Worm (Caenorhabditis elegans): Measurements from ENCODE around the gene F25B3.2.

Gene F25B3.2

ce11 chrV:9608256-9608655 lies 31.2 kb downstream of the F25B3.2 start, which contains the start of gene dop-2:
Gene dop-2 (plus strand): TSS chrV:9608556.
- no peak for TF ChIP-seq ztf-26 (tag; optimal IDR thresholded peaks at IDR 0.05)
- no peak for TF ChIP-seq ceh-27 (GFP tag; optimal IDR thresholded peaks at IDR 0.05)
- TF ChIP-seq attf-5 (GFP tag; optimal IDR thresholded peaks at IDR 0.05) = no peak
- no peak for TF ChIP-seq him-1 (tag; optimal IDR thresholded peaks at IDR 0.05)
- TF ChIP-seq xnd-1 (tag; optimal IDR thresholded peaks at IDR 0.05) = no peak
- TF ChIP-seq F22D6.2 (tag; optimal IDR thresholded peaks at IDR 0.05) = no peak
- TF ChIP-seq Y95B8A.8 (GFP tag; IDR thresholded peaks at IDR 0.05) = no peak
- TF ChIP-seq F37B4.10 (GFP tag; IDR thresholded peaks at IDR 0.05) = no peak
- TF ChIP-seq efl-1 (GFP tag; optimal IDR thresholded peaks at IDR 0.05) = no peak
- no peak for TF ChIP-seq B0019.2 (GFP tag; conservative IDR thresholded peaks at IDR 0.05)

- TF ChIP-seq lin-54 (GFP tag; optimal IDR thresholded peaks at IDR 0.05) (no peak), ztf-6 (GFP tag; IDR thresholded peaks at IDR 0.05) (no peak), F57C9.4 (tag; optimal IDR thresholded peaks at IDR 0.05) (no peak), bed-2 (GFP tag; IDR thresholded peaks at IDR 0.05) (no peak), hmg-1.2 (GFP tag; IDR thresholded peaks at IDR 0.05) (no peak), mel-28 (tag; optimal IDR thresholded peaks at IDR 0.05; ENCODE audit: borderline replicate concordance) (no peak), ceh-100 (GFP tag; IDR thresholded peaks at IDR 0.05) (no peak), bed-1 (GFP tag; IDR thresholded peaks at IDR 0.05) (no peak), tbx-9 (tag; optimal IDR thresholded peaks at IDR 0.05; ENCODE audit: borderline replicate concordance) (no peak)
These were observed 32.1 kb downstream of the F25B3.2 start for ce11 chrV:9609217-9609616.

- TF ChIP-seq let-607 (tag; optimal IDR thresholded peaks at IDR 0.05) (peak; percentile 73 to 93), somi-1 (GFP tag; optimal IDR thresholded peaks at IDR 0.05) (no peak), mcd-1 (GFP tag; IDR thresholded peaks at IDR 0.05) (no peak), nhr-80 (tag; optimal IDR thresholded peaks at IDR 0.05) (peak; percentile 19), F57C9.4 (tag; optimal IDR thresholded peaks at IDR 0.05) (no peak), fkh-3 (tag; optimal IDR thresholded peaks at IDR 0.05) (no peak), F39B2.1 (GFP tag; IDR thresholded peaks at IDR 0.05) (no peak), lsy-27 (tag; optimal IDR thresholded peaks at IDR 0.05; ENCODE audit: borderline replicate concordance, insufficient read depth) (no peak), hrde-1 (tag; optimal IDR thresholded peaks at IDR 0.05; ENCODE audit: borderline replicate concordance) (no peak), snpc-1.1 (tag; optimal IDR thresholded peaks at IDR 0.05; ENCODE audit: insufficient read depth) (no peak), nhr-179 (tag; optimal IDR thresholded peaks at IDR 0.05) (no peak)
These were observed 38.6 kb downstream of the F25B3.2 start, which contains the start of gene pqn-63 for ce11 chrV:9615725-9616124. Gene pqn-63 (plus strand): TSS chrV:9616031.

ce11 chrV:9616130-9616529 lies 39.0 kb downstream of the F25B3.2 start:
- TF ChIP-seq lin-40 (tag; optimal IDR thresholded peaks at IDR 0.05) = no peak
- no peak for TF ChIP-seq hsf-1 (GFP tag; IDR thresholded peaks at IDR 0.05)
- no peak for TF ChIP-seq ztf-3 (GFP tag; optimal IDR thresholded peaks at IDR 0.05)
- no peak for TF ChIP-seq tbp1 (GFP tag; optimal IDR thresholded peaks at IDR 0.05)
- 0 out of 2 replicates have a peak, but pooled peaks have one; percentile 26 for TF ChIP-seq egrh-3 (GFP tag; IDR thresholded peaks at IDR 0.05)
- TF ChIP-seq tbx-9 (tag; optimal IDR thresholded peaks at IDR 0.05; ENCODE audit: borderline replicate concordance) = no peak
- TF ChIP-seq lag-1 (GFP tag; IDR thresholded peaks at IDR 0.05) = no peak
- TF ChIP-seq F23B12.7 (tag; optimal IDR thresholded peaks at IDR 0.05; ENCODE audit: insufficient read depth) = no peak
- peak; percentile 61 for TF ChIP-seq zfh-2 (GFP tag; conservative IDR thresholded peaks at IDR 0.05)
- no peak for TF ChIP-seq ceh-58 (GFP tag; IDR thresholded peaks at IDR 0.05)
- no peak for TF ChIP-seq ceh-79 (tag; optimal IDR thresholded peaks at IDR 0.05)
